Worm (Caenorhabditis elegans) whole organism, L1 larva: Measurements from ENCODE around the gene mrp-6.

Experiments
- C04F5.9 ChIP-seq: sonication (generic microtip); optimal IDR thresholded peaks from 2 replicates; lab custom pipeline; 2016; ENCODE audit warnings: missing genetic modification characterization, missing compliant biosample characterization
- Y116A8C.19 ChIP-seq: sonication (generic microtip); optimal IDR thresholded peaks from 2 replicates; lab custom pipeline; 2016; ENCODE audit warnings: missing compliant biosample characterization, missing genetic modification characterization, borderline replicate concordance
- ama-1 ChIP-seq: fragments of 150-350 bp; optimal IDR thresholded peaks from 2 replicates; lab custom pipeline; 2014
- ceh-63 ChIP-seq: fragments of 200-800 bp; sonication (Bioruptor generic); optimal IDR thresholded peaks from 2 replicates; lab custom pipeline; 2018; ENCODE audit warnings: mild to moderate bottlenecking, missing genetic modification characterization, missing compliant biosample characterization
- ceh-90 ChIP-seq: sonication (generic microtip); optimal IDR thresholded peaks from 2 replicates; lab custom pipeline; 2016; ENCODE audit warnings: missing genetic modification characterization, missing compliant biosample characterization
- ces-1 ChIP-seq: fragments of 150-350 bp; optimal IDR thresholded peaks from 2 replicates; lab custom pipeline; 2014; ENCODE audit warnings: missing biosample characterization, missing genetic modification reagents, missing genetic modification characterization
- dpl-1 ChIP-seq, 3 experiments: fragments of 150-350 bp in 2 of 3; sonication (generic microtip) in 1 of 3; optimal IDR thresholded peaks; 2 replicates each; lab custom pipeline; 2014 to 2017; ENCODE audit warnings: missing biosample characterization in 3 of 3, missing genetic modification characterization in 3 of 3, missing genetic modification reagents in 3 of 3
- dsc-1 ChIP-seq: sonication (generic microtip); optimal IDR thresholded peaks from 2 replicates; lab custom pipeline; 2016; ENCODE audit warnings: mild to moderate bottlenecking, missing genetic modification characterization, missing compliant biosample characterization
- efl-1 ChIP-seq, 4 experiments: fragments of 150-350 bp; optimal IDR thresholded peaks in 3 of 4; peaks in 1 of 4; 1 replicate in 1 of 4; 2 replicates in 3 of 4; lab custom pipeline; 2014; ENCODE audit warnings: missing biosample characterization in 2 of 4, missing genetic modification characterization in 2 of 4, missing genetic modification reagents in 2 of 4
- efl-3 ChIP-seq: fragments of 200-800 bp; sonication (Bioruptor generic); optimal IDR thresholded peaks from 2 replicates; lab custom pipeline; 2018; ENCODE audit warnings: mild to moderate bottlenecking, missing genetic modification characterization, missing compliant biosample characterization
- egl-13 ChIP-seq: sonication (generic microtip); optimal IDR thresholded peaks from 2 replicates; lab custom pipeline; 2016; ENCODE audit warnings: missing genotype, missing genetic modification reagents, missing genetic modification characterization, missing compliant biosample characterization
- elt-3 ChIP-seq, 6 experiments: fragments of 150-350 bp in 1 of 6; sonication (generic microtip); optimal IDR thresholded peaks; 2 replicates each; lab custom pipeline; 2017 to 2018; ENCODE audit warnings: missing biosample characterization in 6 of 6, missing genetic modification characterization in 6 of 6, inconsistent platforms in 1 of 6
- fkh-10 ChIP-seq: sonication (generic microtip); optimal IDR thresholded peaks from 2 replicates; lab custom pipeline; 2017; ENCODE audit warnings: missing biosample characterization, missing genetic modification reagents, missing genetic modification characterization
- fkh-8 ChIP-seq: sonication (generic microtip); optimal IDR thresholded peaks from 2 replicates; lab custom pipeline; 2016; ENCODE audit warnings: mild to moderate bottlenecking, missing genetic modification characterization, missing compliant biosample characterization
- fos-1 ChIP-seq: fragments of 150-350 bp; optimal IDR thresholded peaks from 2 replicates; lab custom pipeline; 2014; ENCODE audit warnings: missing biosample characterization, missing genetic modification characterization
- grh-1 ChIP-seq: fragments of 200-800 bp; sonication (Bioruptor generic); IDR thresholded peaks from 2 replicates; pipeline ENCODE4 v1.3.6; 2022; ENCODE audit warnings: missing genetic modification reagents, missing genetic modification characterization, missing compliant biosample characterization
- hpl-2 ChIP-seq: fragments of 150-350 bp; optimal IDR thresholded peaks from 2 replicates; lab custom pipeline; 2014; ENCODE audit warnings: missing biosample characterization, missing genetic modification reagents, missing genetic modification characterization
- irx-1 ChIP-seq: sonication (generic microtip); optimal IDR thresholded peaks from 2 replicates; lab custom pipeline; 2016; ENCODE audit warnings: missing genetic modification characterization, missing compliant biosample characterization
- jun-1 ChIP-seq: fragments of 150-350 bp; optimal IDR thresholded peaks from 2 replicates; lab custom pipeline; 2014; ENCODE audit warnings: missing biosample characterization, missing genetic modification reagents, missing genetic modification characterization
- lin-39 ChIP-seq: fragments of 150-350 bp; optimal IDR thresholded peaks from 2 replicates; lab custom pipeline; 2014; ENCODE audit warnings: missing biosample characterization, missing genetic modification reagents, missing genetic modification characterization
- lir-3 ChIP-seq: sonication (generic microtip); optimal IDR thresholded peaks from 2 replicates; lab custom pipeline; 2016; ENCODE audit warnings: mild to moderate bottlenecking, missing genetic modification characterization, moderate library complexity, missing compliant biosample characterization; ENCODE audit not compliant: poor library complexity
- lsy-2 ChIP-seq, 2 experiments: fragments of 150-350 bp; optimal IDR thresholded peaks; 2 replicates each; lab custom pipeline; 2014; ENCODE audit warnings: missing biosample characterization in 2 of 2, missing genetic modification characterization in 2 of 2
- mab-9 ChIP-seq: fragments of 200-800 bp; sonication (Bioruptor generic); IDR thresholded peaks from 2 replicates; pipeline ENCODE4 v1.3.6; 2022; ENCODE audit warnings: missing genetic modification reagents, missing genetic modification characterization, missing compliant biosample characterization
- mef-2 ChIP-seq: fragments of 150-350 bp; optimal IDR thresholded peaks from 2 replicates; lab custom pipeline; 2014; ENCODE audit warnings: missing biosample characterization, missing genetic modification characterization
- mep-1 ChIP-seq: fragments of 150-350 bp; optimal IDR thresholded peaks from 2 replicates; lab custom pipeline; 2014; ENCODE audit warnings: missing biosample characterization, missing genetic modification characterization
- nhr-19 ChIP-seq: fragments of 200-800 bp; sonication (Bioruptor generic); conservative IDR thresholded peaks from 2 replicates; pipeline ENCODE4 v1.3.6; 2022; ENCODE audit warnings: missing genetic modification characterization, missing compliant biosample characterization
- nhr-237 ChIP-seq: fragments of 150-350 bp; optimal IDR thresholded peaks from 2 replicates; lab custom pipeline; 2014; ENCODE audit warnings: missing biosample characterization, missing genetic modification characterization
- nhr-47 ChIP-seq: sonication (generic microtip); optimal IDR thresholded peaks from 2 replicates; lab custom pipeline; 2016; ENCODE audit warnings: mild to moderate bottlenecking, missing genetic modification characterization, moderate library complexity, missing compliant biosample characterization
- nhr-71 ChIP-seq: sonication (generic microtip); optimal IDR thresholded peaks from 2 replicates; lab custom pipeline; 2016; ENCODE audit warnings: mild to moderate bottlenecking, missing genetic modification characterization, moderate library complexity, missing compliant biosample characterization
- nhr-84 ChIP-seq: sonication (generic microtip); optimal IDR thresholded peaks from 2 replicates; lab custom pipeline; 2017; ENCODE audit warnings: missing biosample characterization, missing genetic modification characterization
- nhr-85 ChIP-seq: sonication (generic microtip); peaks from one replicate; lab custom pipeline; 2016; ENCODE audit warnings: missing genetic modification characterization, inconsistent platforms, missing compliant biosample characterization
- nhr-90 ChIP-seq: sonication (generic microtip); optimal IDR thresholded peaks from 2 replicates; lab custom pipeline; 2016; ENCODE audit warnings: mild to moderate bottlenecking, missing genetic modification characterization, missing compliant biosample characterization; ENCODE audit not compliant: poor library complexity
- skn-1 ChIP-seq: fragments of 150-350 bp; optimal IDR thresholded peaks from 2 replicates; lab custom pipeline; 2014; ENCODE audit warnings: missing biosample characterization, missing genetic modification characterization
- sox-4 ChIP-seq: sonication (generic microtip); optimal IDR thresholded peaks from 2 replicates; lab custom pipeline; 2016; ENCODE audit warnings: missing genetic modification characterization, missing compliant biosample characterization
- sptf-1 ChIP-seq: fragments of 150-350 bp; optimal IDR thresholded peaks from 2 replicates; lab custom pipeline; 2014; ENCODE audit warnings: missing biosample characterization, missing genetic modification characterization
- swsn-7 ChIP-seq: sonication (generic microtip); optimal IDR thresholded peaks from 2 replicates; lab custom pipeline; 2016; ENCODE audit warnings: missing genetic modification characterization, missing compliant biosample characterization
- tbx-2 ChIP-seq: sonication (generic microtip); optimal IDR thresholded peaks from 2 replicates; lab custom pipeline; 2016; ENCODE audit warnings: missing genetic modification characterization, missing compliant biosample characterization
- tlp-1 ChIP-seq: fragments of 150-350 bp; optimal IDR thresholded peaks from 2 replicates; lab custom pipeline; 2014; ENCODE audit warnings: missing biosample characterization, missing genetic modification characterization
- unc-62 ChIP-seq: fragments of 150-350 bp; optimal IDR thresholded peaks from 2 replicates; lab custom pipeline; 2014; ENCODE audit warnings: missing biosample characterization, missing genetic modification reagents, missing genetic modification characterization
- unc-86 ChIP-seq: sonication (generic microtip); optimal IDR thresholded peaks from 2 replicates; lab custom pipeline; 2016; ENCODE audit warnings: missing genetic modification characterization, missing compliant biosample characterization
- zag-1 ChIP-seq: fragments of 150-350 bp; optimal IDR thresholded peaks from 2 replicates; lab custom pipeline; 2014; ENCODE audit warnings: missing biosample characterization, missing genetic modification characterization
- zip-4 ChIP-seq: fragments of 200-800 bp; sonication (Bioruptor generic); optimal IDR thresholded peaks from 2 replicates; lab custom pipeline; 2018; ENCODE audit warnings: mild to moderate bottlenecking, missing genetic modification characterization, moderate library complexity, missing compliant biosample characterization
- ztf-11 ChIP-seq, 2 experiments: sonication (generic microtip); optimal IDR thresholded peaks; 2 replicates each; lab custom pipeline; 2016 to 2017; ENCODE audit warnings: missing genetic modification characterization in 2 of 2, missing biosample characterization in 1 of 2, missing compliant biosample characterization in 1 of 2

mrp-6 gene

DNA sequence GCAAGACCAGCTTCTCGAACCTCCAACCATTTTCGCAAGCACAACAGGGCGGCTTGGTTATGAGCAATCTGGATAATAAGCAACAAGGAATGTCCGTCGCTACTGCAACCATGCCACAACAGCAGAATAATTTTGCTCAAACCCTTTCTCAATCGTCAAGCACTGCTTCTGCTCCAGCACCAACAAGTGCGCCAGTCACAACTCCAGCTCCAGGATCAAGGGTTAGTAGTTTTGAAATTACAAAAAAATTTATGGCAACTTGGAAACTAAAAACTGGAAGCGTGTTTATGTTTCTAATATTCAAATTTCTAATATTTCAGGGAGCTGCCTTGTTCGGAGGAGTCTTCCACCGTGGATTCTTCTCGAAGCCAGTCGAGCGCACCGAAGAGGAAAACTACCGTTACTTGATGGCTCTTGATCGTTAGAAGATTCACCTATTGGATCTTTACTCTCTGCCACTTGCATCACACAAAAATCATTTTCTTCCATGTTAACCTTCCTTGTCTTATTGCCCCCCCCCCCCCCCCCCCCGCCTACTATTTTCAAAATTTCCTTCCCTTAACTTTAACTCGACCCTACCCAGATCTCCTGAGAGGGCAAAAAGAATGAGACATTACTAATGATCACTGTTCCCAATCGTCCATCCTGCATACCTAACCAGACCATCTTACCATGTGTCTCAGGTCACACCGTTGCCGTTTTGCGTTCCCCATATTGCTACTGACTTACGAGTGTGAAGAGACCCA, 39.6 kb downstream of the mrp-6 start:
- TF ChIP-seq unc-62 (GFP tag; lab: Kevin White, UChicago), result no peak
- TF ChIP-seq nhr-71 (tag; lab: Kevin White, UChicago), result peak; percentile 12
- peak; percentile 15 for TF ChIP-seq zip-4
- TF ChIP-seq Y116A8C.19 (tag; lab: Kevin White, UChicago), result no peak
- TF ChIP-seq lsy-2 (tag; optimal IDR thresholded peaks at IDR 0.05; lab: Kevin White, UChicago), result no peak
- peak; percentile 53 for TF ChIP-seq nhr-85
- no peak for TF ChIP-seq efl-1 (optimal IDR thresholded peaks at IDR 0.05; lab: Kevin White, UChicago)
- peak in 1 of 2 experiments; percentile 73 for TF ChIP-seq efl-1 (GFP tag; optimal IDR thresholded peaks at IDR 0.05 in 1 of 2; lab: Kevin White, UChicago)
- TF ChIP-seq dsc-1 (tag; lab: Kevin White, UChicago), result peak; percentile 5
- TF ChIP-seq, all 84 proteins: peak for 5

DNA sequence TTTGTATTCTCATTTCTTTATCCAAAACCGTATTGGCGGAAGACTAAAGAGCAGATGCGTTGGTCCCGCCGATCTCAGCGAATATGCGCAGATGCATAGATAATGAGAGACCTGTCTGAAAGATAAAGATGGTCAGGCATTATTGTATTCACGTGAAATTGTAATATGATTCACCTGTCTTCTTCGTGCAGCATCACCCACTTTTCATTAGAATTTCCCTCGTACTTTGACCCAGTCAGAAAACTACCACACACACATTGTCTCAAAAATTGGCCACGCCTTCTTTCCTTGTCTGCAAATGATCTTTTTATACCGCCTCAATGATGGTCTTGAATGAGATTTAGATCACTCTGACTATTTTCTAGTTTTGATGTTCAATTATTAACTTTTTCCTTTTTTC, 40.5 kb downstream of the mrp-6 start:
- TF ChIP-seq nhr-84 (tag; lab: Kevin White, UChicago), result no peak
- TF ChIP-seq ceh-63 (GFP tag; lab: Kevin White, UChicago), result peak; percentile 65
- peak; percentile 74 for TF ChIP-seq nhr-85
- TF ChIP-seq, all 84 proteins: peak for 2

DNA sequence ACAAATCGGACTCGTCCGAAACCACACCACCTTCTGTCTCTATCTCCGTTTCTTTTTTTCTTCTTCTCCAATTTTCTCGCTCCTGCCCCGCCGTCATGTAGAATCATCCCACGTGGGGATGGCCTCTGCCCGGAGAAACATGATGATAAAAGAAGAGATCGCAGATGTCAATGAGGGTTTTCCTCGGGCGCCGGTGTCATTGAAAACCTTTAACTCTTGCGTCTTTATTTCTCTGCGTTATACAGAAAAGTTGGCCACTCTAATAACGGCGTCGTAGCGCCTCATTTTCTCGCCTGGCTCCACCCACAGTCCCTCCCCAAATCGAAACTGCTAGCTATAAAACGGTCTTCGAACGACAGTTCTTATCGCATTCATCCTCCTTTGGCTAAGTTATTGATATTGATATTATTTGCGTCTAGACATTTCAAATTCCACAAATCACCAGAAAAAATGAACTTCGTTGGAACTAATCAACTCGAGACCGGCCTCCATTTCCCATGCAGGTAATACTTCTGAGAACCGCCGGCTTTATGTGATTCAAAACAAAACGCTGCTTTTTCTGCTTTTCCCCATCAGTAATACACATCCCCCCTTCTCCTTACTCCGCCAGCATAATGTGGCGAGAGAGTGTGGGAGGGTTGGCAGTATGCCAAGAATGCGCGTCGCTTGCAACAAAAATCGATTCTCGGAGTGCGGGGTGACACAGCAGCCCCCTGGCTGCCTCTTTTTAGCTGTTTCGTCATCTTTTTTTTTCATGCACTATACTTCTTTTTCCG, 41.3 kb downstream of the mrp-6 start:
- TF ChIP-seq mab-9 (GFP tag; lab: Robert Waterston, UW), result no peak; the same call in 1 of the 2 replicates
- TF ChIP-seq nhr-84 (tag; lab: Kevin White, UChicago), result peak; percentile 9
- TF ChIP-seq irx-1 (tag; lab: Kevin White, UChicago), result peak; percentile 71
- TF ChIP-seq hpl-2 (GFP tag; lab: Kevin White, UChicago), result no peak
- TF ChIP-seq lir-3 (tag; lab: Kevin White, UChicago), result peak; percentile 8
- peak in 2 of 6 experiments; percentile 39 to 83 for TF ChIP-seq elt-3 (tag; optimal IDR thresholded peaks at IDR 0.05; lab: Kevin White, UChicago)
- TF ChIP-seq tlp-1 (tag; lab: Kevin White, UChicago), result no peak
- TF ChIP-seq grh-1 (GFP tag; lab: Robert Waterston, UW), result 0 out of 2 replicates have a peak, but pooled peaks have one; percentile 39
- no peak for TF ChIP-seq ces-1 (GFP tag; lab: Kevin White, UChicago)
- peak; percentile 2 to 22 for TF ChIP-seq efl-1 (optimal IDR thresholded peaks at IDR 0.05; lab: Kevin White, UChicago)
- TF ChIP-seq efl-1 (GFP tag; optimal IDR thresholded peaks at IDR 0.05 in 1 of 2; lab: Kevin White, UChicago), result peak in 1 of 2 experiments; percentile 90
- no peak for TF ChIP-seq ceh-90 (tag; lab: Kevin White, UChicago)
- TF ChIP-seq sox-4 (tag; lab: Kevin White, UChicago), result peak; percentile 57
- peak in 1 of 2 experiments; percentile 16 for TF ChIP-seq ztf-11 (tag; optimal IDR thresholded peaks at IDR 0.05; lab: Kevin White, UChicago)
- TF ChIP-seq jun-1 (tag; lab: Kevin White, UChicago), result peak; percentile 41
- no peak for TF ChIP-seq sptf-1 (tag; lab: Kevin White, UChicago)
- peak; percentile 79 for TF ChIP-seq tbx-2 (tag; lab: Kevin White, UChicago)
- peak; percentile 87 for TF ChIP-seq fkh-8
- peak; percentile 28 for TF ChIP-seq mef-2 (tag; lab: Kevin White, UChicago)
- TF ChIP-seq zag-1 (tag; lab: Kevin White, UChicago), result no peak
- peak; percentile 1 to 19 (median 7) for TF ChIP-seq dpl-1 (GFP tag; optimal IDR thresholded peaks at IDR 0.05; lab: Kevin White, UChicago)
- TF ChIP-seq unc-62 (GFP tag; lab: Kevin White, UChicago), result no peak
- TF ChIP-seq skn-1, result peak; percentile 96
- peak; percentile 64 for TF ChIP-seq nhr-47 (tag; lab: Kevin White, UChicago)
- TF ChIP-seq ceh-63 (GFP tag; lab: Kevin White, UChicago), result no peak
- TF ChIP-seq fkh-10 (GFP tag; lab: Kevin White, UChicago), result peak; percentile 64
- peak; percentile 11 to 76 for TF ChIP-seq lsy-2 (tag; optimal IDR thresholded peaks at IDR 0.05; lab: Kevin White, UChicago)
- TF ChIP-seq efl-3 (GFP tag; lab: Kevin White, UChicago), result no peak
- peak; percentile 52 for TF ChIP-seq egl-13 (tag; lab: Kevin White, UChicago)
- peak; percentile 64 for TF ChIP-seq swsn-7 (tag; lab: Kevin White, UChicago)
- peak; percentile 79 for TF ChIP-seq nhr-90
- peak; percentile 73 for TF ChIP-seq nhr-19
- TF ChIP-seq C04F5.9 (tag; lab: Kevin White, UChicago), result no peak
- TF ChIP-seq ama-1 (lab: Kevin White, UChicago), result peak; percentile 70
- peak; percentile 38 for TF ChIP-seq fos-1
- TF ChIP-seq nhr-237 (tag; lab: Kevin White, UChicago), result no peak
- TF ChIP-seq lin-39, result peak; percentile 29
- TF ChIP-seq mep-1, result peak; percentile 66
- TF ChIP-seq unc-86, result peak; percentile 69
- TF ChIP-seq Y116A8C.19 (tag; lab: Kevin White, UChicago), result no peak
